Worm (Caenorhabditis elegans) whole organism, L4 larva: Measurements from ENCODE around the gene ZK813.4.

ENCODE experiments used
- T26A8.4 ChIP-seq: fragments of 200-800 bp; sonication (Bioruptor generic); IDR thresholded peaks from 2 replicates; pipeline ENCODE4 v1.3.6; 2022; ENCODE audit warnings: missing genetic modification characterization, missing compliant biosample characterization
- Y75B8A.6 ChIP-seq: fragments of 200-800 bp; sonication (Bioruptor generic); IDR thresholded peaks from 2 replicates; pipeline ENCODE4 v1.3.6; 2022; ENCODE audit warnings: missing genetic modification reagents, missing genetic modification characterization, missing compliant biosample characterization
- nhr-102 ChIP-seq: sonication (generic microtip); optimal IDR thresholded peaks from 2 replicates; lab custom pipeline; 2016; ENCODE audit warnings: mild to moderate bottlenecking, missing genetic modification characterization, moderate library complexity, missing compliant biosample characterization
- nhr-25 ChIP-seq: sonication (generic microtip); optimal IDR thresholded peaks from 2 replicates; lab custom pipeline; 2017; ENCODE audit warnings: missing genetic modification characterization, mild to moderate bottlenecking, missing compliant biosample characterization, antibody characterized with exemption, moderate library complexity, borderline replicate concordance; ENCODE audit not compliant: insufficient read depth
- pha-4 ChIP-seq, 2 experiments: fragments of 150-350 bp in 1 of 2; fragments of 200-800 bp in 1 of 2; sonication (Bioruptor generic) in 1 of 2; IDR thresholded peaks in 1 of 2; optimal IDR thresholded peaks in 1 of 2; 2 replicates each; pipeline versions ENCODE4 v1.3.6 to Lab custom; 2014 to 2022; ENCODE audit warnings: missing genetic modification characterization in 2 of 2, missing genetic modification reagents in 2 of 2, missing biosample characterization in 1 of 2, missing compliant biosample characterization in 1 of 2
- skn-1 ChIP-seq: fragments of 150-350 bp; optimal IDR thresholded peaks from 2 replicates; lab custom pipeline; 2014; ENCODE audit warnings: missing biosample characterization, missing genetic modification characterization

DNA sequence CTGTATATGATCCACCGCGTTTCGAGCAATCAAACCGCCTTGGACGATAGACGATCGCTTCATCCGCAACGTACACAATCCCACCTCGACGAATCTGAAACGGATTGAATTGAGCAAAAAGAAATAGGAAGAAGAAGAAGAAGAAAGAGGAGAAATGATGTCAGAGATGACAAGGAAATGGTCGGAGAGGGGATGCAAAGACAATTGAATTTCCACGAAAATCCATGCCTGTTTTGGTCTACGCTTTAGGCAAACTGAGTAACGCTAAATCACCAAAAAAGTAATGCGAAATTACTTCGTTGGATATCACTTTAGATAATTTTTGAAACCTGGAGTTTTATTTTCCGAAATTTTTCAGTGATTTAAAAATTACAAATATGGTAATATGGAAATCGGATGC is 798 bp downstream of the ZK813.4 start:
- no peak for TF ChIP-seq pha-4 (GFP tag; IDR thresholded peaks at IDR 0.05; lab: Robert Waterston, UW)
- no peak for TF ChIP-seq pha-4 (tag; optimal IDR thresholded peaks at IDR 0.05; lab: Kevin White, UChicago)
- TF ChIP-seq nhr-25 (tag; lab: Kevin White, UChicago): no peak
- no peak for TF ChIP-seq Y75B8A.6 (GFP tag; lab: Robert Waterston, UW)
- TF ChIP-seq nhr-102 (tag; lab: Kevin White, UChicago): no peak
- no peak for TF ChIP-seq T26A8.4 (GFP tag; lab: Robert Waterston, UW)
- TF ChIP-seq skn-1 (tag; lab: Kevin White, UChicago): no peak
